Worm (Caenorhabditis elegans): ENCODE data around the gene K06A4.7.

DNA sequence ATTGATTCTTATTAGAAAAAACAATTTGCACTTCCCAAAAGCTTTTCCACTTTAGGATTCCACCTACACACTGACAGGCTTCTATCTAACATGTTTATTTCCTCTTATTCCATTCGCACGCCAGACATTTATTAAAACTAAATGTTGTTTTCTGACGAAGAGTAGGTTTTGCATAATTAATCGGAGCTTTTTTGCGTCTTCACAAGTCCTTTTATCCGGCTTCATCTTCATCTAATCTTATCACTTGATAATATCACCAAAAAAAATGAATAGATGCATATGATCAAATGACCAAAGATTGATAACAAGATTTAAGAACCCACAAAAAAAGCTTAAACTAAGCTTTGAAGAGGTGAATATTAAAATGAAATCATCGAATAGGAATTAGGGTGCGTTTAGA is 25.8 kb downstream of the K06A4.7 start:
- TF ChIP-seq lin-39 (tag; optimal IDR thresholded peaks at IDR 0.05): no peak
- no peak for TF ChIP-seq pqm-1 (tag; optimal IDR thresholded peaks at IDR 0.05)

All from whole organism, L4 larva.